Fruit fly (Drosophila melanogaster) whole organism, embryonic: ENCODE results near the gene Spc105R.

Source experiments
- Atf-2 ChIP-seq: fragments of 200-800 bp; sonication (Bioruptor generic); optimal IDR thresholded peaks from 2 replicates; lab custom pipeline; 2016; ENCODE audit warnings: missing biosample characterization, missing genetic modification characterization
- CG10147 ChIP-seq: fragments of 200-800 bp; sonication (Bioruptor generic); optimal IDR thresholded peaks from 2 replicates; lab custom pipeline; 2019; ENCODE audit warnings: missing biosample characterization, mild to moderate bottlenecking, missing genetic modification characterization, moderate library complexity
- CG1024 ChIP-seq: fragments of 200-800 bp; sonication (Bioruptor generic); IDR thresholded peaks from 2 replicates; pipeline ENCODE4 v1.3.6; 2022; ENCODE audit warnings: missing biosample characterization, missing genetic modification characterization
- CG10274 ChIP-seq: fragments of 200-800 bp; sonication (Bioruptor generic); optimal IDR thresholded peaks from 3 replicates; lab custom pipeline; 2017; ENCODE audit warnings: missing biosample characterization, mild to moderate bottlenecking, missing genetic modification characterization
- CG10321 ChIP-seq: fragments of 200-800 bp; sonication (Bioruptor generic); IDR thresholded peaks from 2 replicates; pipeline ENCODE4 v1.3.6; 2022; ENCODE audit warnings: missing biosample characterization, missing genetic modification characterization
- CG10654 ChIP-seq: fragments of 200-800 bp; sonication (Bioruptor generic); optimal IDR thresholded peaks from 2 replicates; lab custom pipeline; 2016; ENCODE audit warnings: missing biosample characterization, missing genetic modification characterization
- CG11456 ChIP-seq: fragments of 200-800 bp; sonication (Bioruptor generic); IDR thresholded peaks from 3 replicates; pipeline ENCODE4 v1.3.6; 2022; ENCODE audit warnings: missing biosample characterization, missing genetic modification characterization
- CG11695 ChIP-seq: fragments of 200-800 bp; sonication (Bioruptor generic); IDR thresholded peaks from 3 replicates; pipeline ENCODE4 v1.3.6; 2022; ENCODE audit warnings: missing biosample characterization, missing genetic modification characterization
- CG11696 ChIP-seq: fragments of 200-800 bp; sonication (Bioruptor generic); IDR thresholded peaks from 2 replicates; pipeline ENCODE4 v1.3.6; 2022; ENCODE audit warnings: missing biosample characterization, missing genetic modification characterization
- CG14441 ChIP-seq: fragments of 200-800 bp; sonication (Bioruptor generic); IDR thresholded peaks from 2 replicates; pipeline ENCODE4 v1.3.6; 2022; ENCODE audit warnings: missing biosample characterization, missing genetic modification characterization
- CG15269 ChIP-seq: fragments of 200-800 bp; sonication (Bioruptor generic); optimal IDR thresholded peaks from 2 replicates; lab custom pipeline; 2018; ENCODE audit warnings: missing biosample characterization, mild to moderate bottlenecking, missing genetic modification characterization, moderate library complexity
- CG30403 ChIP-seq: fragments of 200-800 bp; sonication (Bioruptor generic); optimal IDR thresholded peaks from 3 replicates; lab custom pipeline; 2016; ENCODE audit warnings: missing biosample characterization, missing genetic modification characterization
- CG3163 ChIP-seq: fragments of 200-800 bp; sonication (Bioruptor generic); optimal IDR thresholded peaks from 3 replicates; lab custom pipeline; 2016; ENCODE audit warnings: missing biosample characterization, missing genetic modification characterization
- CG32767 ChIP-seq: fragments of 200-800 bp; sonication (Bioruptor generic); IDR thresholded peaks from 2 replicates; pipeline ENCODE4 v1.3.6; 2022; ENCODE audit warnings: missing biosample characterization, missing genetic modification characterization
- CG42726 ChIP-seq: fragments of 200-800 bp; sonication (Bioruptor generic); IDR thresholded peaks from 2 replicates; pipeline ENCODE4 v1.3.6; 2022; ENCODE audit warnings: missing biosample characterization, missing genetic modification characterization; ENCODE audit not compliant: partially characterized antibody
- CG4730 ChIP-seq: fragments of 200-800 bp; sonication (Bioruptor generic); IDR thresholded peaks from 2 replicates; pipeline ENCODE4 v1.3.6; 2022; ENCODE audit warnings: missing biosample characterization, missing genetic modification characterization
- CG4854 ChIP-seq: fragments of 200-800 bp; sonication (Bioruptor generic); optimal IDR thresholded peaks from 2 replicates; lab custom pipeline; 2016; ENCODE audit warnings: missing biosample characterization, missing genetic modification characterization, inconsistent platforms
- CG6654 ChIP-seq: fragments of 200-800 bp; sonication (Bioruptor generic); optimal IDR thresholded peaks from 2 replicates; lab custom pipeline; 2017; ENCODE audit warnings: missing biosample characterization, mild to moderate bottlenecking, missing genetic modification characterization
- CG8478 ChIP-seq: fragments of >200 bp; optimal IDR thresholded peaks from 2 replicates; lab custom pipeline; 2018
- Dref ChIP-seq: fragments of 200-800 bp; sonication (Bioruptor generic); IDR thresholded peaks from 2 replicates; pipeline ENCODE4 v1.3.6; 2022; ENCODE audit warnings: missing biosample characterization, missing genetic modification characterization
- E2f2 ChIP-seq: fragments of 200-800 bp; sonication (Bioruptor generic); IDR thresholded peaks from 2 replicates; pipeline ENCODE4 v1.3.6; 2022; ENCODE audit warnings: missing biosample characterization, missing genetic modification characterization
- Fer2 ChIP-seq: fragments of 200-800 bp; sonication (Bioruptor generic); optimal IDR thresholded peaks from 2 replicates; lab custom pipeline; 2018; ENCODE audit warnings: missing biosample characterization, mild to moderate bottlenecking, missing genetic modification characterization, moderate library complexity
- Hmx ChIP-seq: fragments of 200-800 bp; sonication (Bioruptor generic); optimal IDR thresholded peaks from 2 replicates; lab custom pipeline; 2016; ENCODE audit warnings: missing biosample characterization, missing genetic modification characterization
- Hr78 ChIP-seq, 2 experiments: fragments of 200-800 bp in 1 of 2; fragments of >200 bp in 1 of 2; sonication (Bioruptor generic) in 1 of 2; optimal IDR thresholded peaks; 2 replicates each; lab custom pipeline; 2017 to 2019; ENCODE audit warnings: missing biosample characterization in 2 of 2, missing genetic modification characterization in 2 of 2, mild to moderate bottlenecking in 1 of 2, moderate library complexity in 1 of 2
- Jarid2 ChIP-seq: fragments of 200-800 bp; sonication (Bioruptor generic); optimal IDR thresholded peaks from 3 replicates; lab custom pipeline; 2017; ENCODE audit warnings: mild to moderate bottlenecking, missing biosample characterization, missing genetic modification reagents, missing genetic modification characterization
- MTF-1 ChIP-seq: fragments of 200-800 bp; sonication (Bioruptor generic); optimal IDR thresholded peaks from 2 replicates; lab custom pipeline; 2018; ENCODE audit warnings: missing biosample characterization, mild to moderate bottlenecking, missing genetic modification characterization, borderline replicate concordance
- Med ChIP-seq: fragments of 200-800 bp; sonication (Bioruptor generic); peaks from one replicate; lab custom pipeline; 2016; ENCODE audit warnings: missing biosample characterization, missing genetic modification characterization, mild to moderate bottlenecking, inconsistent platforms, moderate library complexity
- Mes4 ChIP-seq: fragments of 200-800 bp; sonication (Bioruptor generic); optimal IDR thresholded peaks from 2 replicates; lab custom pipeline; 2016; ENCODE audit warnings: missing biosample characterization, missing genetic modification characterization
- NfI ChIP-seq: fragments of 200-800 bp; sonication (Bioruptor generic); optimal IDR thresholded peaks from 3 replicates; lab custom pipeline; 2018; ENCODE audit warnings: missing biosample characterization, mild to moderate bottlenecking, missing genetic modification characterization, moderate library complexity
- Vsx1 ChIP-seq: fragments of 200-800 bp; sonication (Bioruptor generic); optimal IDR thresholded peaks from 2 replicates; lab custom pipeline; 2017; ENCODE audit warnings: missing biosample characterization, mild to moderate bottlenecking, missing genetic modification characterization, missing genetic modification reagents
- Xbp1 ChIP-seq: fragments of 200-800 bp; sonication (Bioruptor generic); optimal IDR thresholded peaks from 3 replicates; lab custom pipeline; 2016; ENCODE audit warnings: missing biosample characterization, mild to moderate bottlenecking, missing genetic modification characterization
- bsh ChIP-seq, 2 experiments: fragments of 200-800 bp; sonication (Bioruptor generic); optimal IDR thresholded peaks; 2 replicates each; lab custom pipeline; 2017 to 2018; ENCODE audit warnings: mild to moderate bottlenecking in 2 of 2, missing biosample characterization in 2 of 2, missing genetic modification characterization in 2 of 2, moderate library complexity in 1 of 2
- caup ChIP-seq: fragments of 200-800 bp; sonication (Bioruptor generic); optimal IDR thresholded peaks from 3 replicates; lab custom pipeline; 2017; ENCODE audit warnings: missing biosample characterization, mild to moderate bottlenecking, missing genetic modification characterization, moderate library complexity; ENCODE audit not compliant: severe bottlenecking
- cwo ChIP-seq: fragments of 200-800 bp; sonication (Bioruptor generic); optimal IDR thresholded peaks from 3 replicates; lab custom pipeline; 2017; ENCODE audit warnings: missing biosample characterization, missing genetic modification characterization, mild to moderate bottlenecking, moderate library complexity, missing genetic modification reagents
- da ChIP-seq: fragments of 200-800 bp; sonication (Bioruptor generic); optimal IDR thresholded peaks from 2 replicates; lab custom pipeline; 2016; ENCODE audit warnings: missing biosample characterization, missing genetic modification characterization
- dan ChIP-seq: fragments of 200-800 bp; sonication (Bioruptor generic); IDR thresholded peaks from 2 replicates; pipeline ENCODE4 v1.3.6; 2022; ENCODE audit warnings: missing biosample characterization, missing genetic modification characterization
- grn ChIP-seq: fragments of 200-800 bp; sonication (Bioruptor generic); optimal IDR thresholded peaks from 3 replicates; lab custom pipeline; 2017; ENCODE audit warnings: missing biosample characterization, missing genetic modification characterization
- jigr1 ChIP-seq: fragments of 200-800 bp; sonication (Bioruptor generic); IDR thresholded peaks from 3 replicates; pipeline ENCODE4 v1.3.6; 2022; ENCODE audit warnings: missing biosample characterization, missing genetic modification characterization
- kah ChIP-seq: fragments of 200-800 bp; sonication (Bioruptor generic); optimal IDR thresholded peaks from 2 replicates; lab custom pipeline; 2018; ENCODE audit warnings: missing biosample characterization, mild to moderate bottlenecking, missing genetic modification characterization
- lab ChIP-seq: fragments of 200-800 bp; sonication (Bioruptor generic); optimal IDR thresholded peaks from 3 replicates; lab custom pipeline; 2017; ENCODE audit warnings: missing biosample characterization, missing genetic modification characterization, mild to moderate bottlenecking, moderate library complexity, missing genetic modification reagents
- luna ChIP-seq: fragments of 200-800 bp; sonication (Bioruptor generic); optimal IDR thresholded peaks from 2 replicates; lab custom pipeline; 2016; ENCODE audit warnings: missing biosample characterization, missing genetic modification characterization
- prd ChIP-seq, 3 experiments: fragments of >200 bp in 2 of 3; fragments of 200-800 bp in 1 of 3; sonication (Bioruptor generic) in 1 of 3; optimal IDR thresholded peaks in 2 of 3; IDR thresholded peaks in 1 of 3; 2 replicates in 2 of 3; 3 replicates in 1 of 3; pipeline versions ENCODE4 v1.3.6 to Lab custom; 2017 to 2022; ENCODE audit warnings: missing biosample characterization in 1 of 3, missing genetic modification characterization in 1 of 3
- pzg ChIP-seq: fragments of 200-800 bp; sonication (Bioruptor generic); optimal IDR thresholded peaks from 3 replicates; lab custom pipeline; 2018; ENCODE audit warnings: missing biosample characterization, mild to moderate bottlenecking, missing genetic modification characterization, moderate library complexity
- salm ChIP-seq: fragments of 200-800 bp; sonication (Bioruptor generic); optimal IDR thresholded peaks from 2 replicates; lab custom pipeline; 2018; ENCODE audit warnings: missing biosample characterization, mild to moderate bottlenecking, missing genetic modification characterization
- shn ChIP-seq: fragments of 200-800 bp; sonication (Bioruptor generic); optimal IDR thresholded peaks from 3 replicates; lab custom pipeline; 2016; ENCODE audit warnings: missing biosample characterization, missing genetic modification characterization
- slbo ChIP-seq: fragments of 200-800 bp; sonication (Bioruptor generic); IDR thresholded peaks from 2 replicates; pipeline ENCODE4 v1.3.6; 2022; ENCODE audit warnings: missing biosample characterization, missing genetic modification characterization
- tin ChIP-seq: fragments of 200-800 bp; sonication (Bioruptor generic); optimal IDR thresholded peaks from 3 replicates; lab custom pipeline; 2016; ENCODE audit warnings: missing biosample characterization, missing genetic modification characterization
- tna ChIP-seq: fragments of 200-800 bp; sonication (Bioruptor generic); IDR thresholded peaks from 2 replicates; pipeline ENCODE4 v1.3.6; 2022; ENCODE audit warnings: missing biosample characterization, missing genetic modification characterization; ENCODE audit not compliant: partially characterized antibody

Spc105R gene

DNA sequence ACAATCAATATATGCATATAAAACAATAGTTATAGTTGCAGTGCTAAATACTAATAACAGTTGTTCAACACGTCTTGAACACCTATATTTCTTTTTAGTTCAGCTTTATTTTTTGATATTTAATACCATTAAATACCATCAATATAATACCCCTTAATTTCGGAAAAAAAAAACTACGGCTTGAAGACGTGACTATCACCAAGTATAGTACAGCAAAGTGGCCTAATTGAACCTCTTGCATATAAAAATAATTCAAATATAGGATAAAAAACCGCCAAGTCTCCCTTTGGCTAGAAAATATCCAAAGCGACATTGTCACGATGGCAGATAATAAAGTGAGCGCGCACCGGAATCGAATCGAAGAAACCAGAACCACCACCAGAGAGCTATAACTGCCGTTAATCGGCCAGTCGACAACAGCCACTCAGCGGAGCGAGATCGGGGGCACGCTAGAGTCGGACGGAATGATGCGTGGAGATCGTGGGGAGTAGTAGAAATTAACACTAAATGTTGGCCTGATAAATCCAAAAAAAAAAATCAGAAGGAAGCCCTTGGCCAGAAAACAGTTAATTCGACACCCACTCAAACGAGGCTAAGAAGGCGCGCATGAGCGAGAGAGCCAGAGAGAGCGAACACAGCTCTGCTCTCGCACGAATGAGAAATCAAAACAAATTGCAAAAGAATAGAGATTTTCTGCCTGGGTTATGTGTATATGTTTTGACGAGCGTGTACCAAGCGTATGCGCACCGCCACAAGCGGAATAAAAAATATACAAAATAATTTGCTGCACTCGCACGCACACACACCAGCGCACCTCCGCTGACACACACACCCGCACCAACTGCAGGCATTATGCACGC, 15.2 kb upstream of the Spc105R start (continued):
- TF ChIP-seq MTF-1 (GFP tag; lab: Kevin White, UChicago): peak; percentile 56
- TF ChIP-seq Jarid2 (GFP tag; lab: Kevin White, UChicago): peak; percentile 85
- peak; percentile 51 for TF ChIP-seq CG30403 (GFP tag; lab: Kevin White, UChicago)
- TF ChIP-seq shn (GFP tag; lab: Kevin White, UChicago): no peak
- TF ChIP-seq bsh (GFP tag; optimal IDR thresholded peaks at IDR 0.05; lab: Kevin White, UChicago): no peak
- no peak for TF ChIP-seq tin (GFP tag; lab: Kevin White, UChicago)
- peak; percentile 2 for TF ChIP-seq Hmx (GFP tag; lab: Kevin White, UChicago)
- TF ChIP-seq prd (optimal IDR thresholded peaks at IDR 0.05; lab: Kevin White, UChicago): no peak
- TF ChIP-seq prd (GFP tag; IDR thresholded peaks at IDR 0.05; lab: Robert Waterston, UW): peak; percentile 47; the same call in 2 of the 3 replicates
- TF ChIP-seq jigr1 (GFP tag; lab: Robert Waterston, UW): no peak
- no peak for TF ChIP-seq tna
- peak; percentile 70 for TF ChIP-seq lab (GFP tag; lab: Kevin White, UChicago)
- TF ChIP-seq CG42726: peak; percentile 53; the same call in 1 of the 2 replicates
- peak; percentile 70 for TF ChIP-seq kah (GFP tag; lab: Kevin White, UChicago)
- no peak for TF ChIP-seq CG1024 (GFP tag; lab: Robert Waterston, UW)
- TF ChIP-seq Fer2 (tag; lab: Kevin White, UChicago): peak; percentile 32
- peak; percentile 12 for TF ChIP-seq pzg (GFP tag; lab: Kevin White, UChicago)
- TF ChIP-seq luna: peak; percentile 4
- TF ChIP-seq CG10147 (GFP tag; lab: Kevin White, UChicago): peak; percentile 48
- TF ChIP-seq slbo (GFP tag; lab: Robert Waterston, UW): 0 out of 2 replicates have a peak, but pooled peaks have one; percentile 15
- TF ChIP-seq dan: no peak
- TF ChIP-seq CG15269 (tag; lab: Kevin White, UChicago): peak; percentile 55
- peak; percentile 32 for TF ChIP-seq caup (GFP tag; lab: Kevin White, UChicago)
- peak; percentile 42 for TF ChIP-seq Dref
- no peak; the same call in 1 of the 2 replicates for TF ChIP-seq E2f2 (GFP tag; lab: Robert Waterston, UW)
- TF ChIP-seq CG32767: no peak
- no peak for TF ChIP-seq CG10274 (GFP tag; lab: Kevin White, UChicago)
- peak; percentile 2 for TF ChIP-seq CG4854 (GFP tag; lab: Kevin White, UChicago)
- no peak for TF ChIP-seq Hr78 (GFP tag; optimal IDR thresholded peaks at IDR 0.05; lab: Kevin White, UChicago)
- TF ChIP-seq Vsx1: peak; percentile 13
- TF ChIP-seq Mes4 (GFP tag; lab: Kevin White, UChicago): no peak
- TF ChIP-seq Med (GFP tag; lab: Kevin White, UChicago): peak; percentile 84
- TF ChIP-seq CG11695: peak; percentile 41; the same call in 1 of the 3 replicates
- TF ChIP-seq CG4730: no peak
- TF ChIP-seq da: no peak
- TF ChIP-seq salm (tag; lab: Kevin White, UChicago): peak; percentile 10
- no peak for TF ChIP-seq CG6654
- TF ChIP-seq Atf-2: no peak
- no peak for TF ChIP-seq cwo
- no peak for TF ChIP-seq CG8478 (lab: Kevin White, UChicago)
- TF ChIP-seq CG10321 (GFP tag; lab: Robert Waterston, UW): no peak
- no peak for TF ChIP-seq CG14441 (GFP tag; lab: Robert Waterston, UW)
- TF ChIP-seq CG11456 (GFP tag; lab: Robert Waterston, UW): no peak
- TF ChIP-seq CG3163 (GFP tag; lab: Kevin White, UChicago): no peak
- no peak for TF ChIP-seq CG10654 (GFP tag; lab: Kevin White, UChicago)
- peak; percentile 92 for TF ChIP-seq grn (GFP tag; lab: Kevin White, UChicago)
- 0 out of 2 replicates have a peak, but pooled peaks have one; percentile 16 for TF ChIP-seq CG11696 (GFP tag; lab: Robert Waterston, UW)
- TF ChIP-seq NfI (GFP tag; lab: Kevin White, UChicago): peak; percentile 24
- peak; percentile 21 for TF ChIP-seq Xbp1
